Worm (Caenorhabditis elegans) whole organism, L1 larva: ENCODE measurements around the gene M70.5.

Source experiments
- ceh-88 ChIP-seq: fragments of 200-800 bp; sonication (Bioruptor generic); IDR thresholded peaks from 2 replicates; pipeline ENCODE4 v1.3.6; 2022; ENCODE audit warnings: missing genetic modification characterization, missing compliant biosample characterization
- ets-5 ChIP-seq: fragments of 200-800 bp; sonication (Bioruptor generic); IDR thresholded peaks from 2 replicates; pipeline ENCODE4 v1.3.6; 2022; ENCODE audit warnings: missing genetic modification characterization, missing compliant biosample characterization
- fkh-10 ChIP-seq: sonication (generic microtip); optimal IDR thresholded peaks from 2 replicates; lab custom pipeline; 2017; ENCODE audit warnings: missing biosample characterization, missing genetic modification reagents, missing genetic modification characterization
- fos-1 ChIP-seq: fragments of 150-350 bp; optimal IDR thresholded peaks from 2 replicates; lab custom pipeline; 2014; ENCODE audit warnings: missing biosample characterization, missing genetic modification characterization
- hpl-2 ChIP-seq: fragments of 150-350 bp; optimal IDR thresholded peaks from 2 replicates; lab custom pipeline; 2014; ENCODE audit warnings: missing biosample characterization, missing genetic modification reagents, missing genetic modification characterization
- lin-13 ChIP-seq: fragments of 150-350 bp; optimal IDR thresholded peaks from 2 replicates; lab custom pipeline; 2014; ENCODE audit warnings: missing biosample characterization, missing genetic modification reagents, missing genetic modification characterization
- nhr-76 ChIP-seq: sonication (generic microtip); optimal IDR thresholded peaks from 2 replicates; lab custom pipeline; 2017; ENCODE audit warnings: missing biosample characterization, missing genetic modification characterization
- unc-62 ChIP-seq: fragments of 150-350 bp; optimal IDR thresholded peaks from 2 replicates; lab custom pipeline; 2014; ENCODE audit warnings: missing biosample characterization, missing genetic modification reagents, missing genetic modification characterization
- unc-86 ChIP-seq: sonication (generic microtip); optimal IDR thresholded peaks from 2 replicates; lab custom pipeline; 2016; ENCODE audit warnings: missing genetic modification characterization, missing compliant biosample characterization
- unc-98 ChIP-seq: fragments of 200-800 bp; sonication (Bioruptor generic); IDR thresholded peaks from 2 replicates; pipeline ENCODE4 v1.3.6; 2022; ENCODE audit warnings: missing genetic modification characterization, missing compliant biosample characterization
- zag-1 ChIP-seq: fragments of 150-350 bp; optimal IDR thresholded peaks from 2 replicates; lab custom pipeline; 2014; ENCODE audit warnings: missing biosample characterization, missing genetic modification characterization
- zip-4 ChIP-seq: fragments of 200-800 bp; sonication (Bioruptor generic); optimal IDR thresholded peaks from 2 replicates; lab custom pipeline; 2018; ENCODE audit warnings: mild to moderate bottlenecking, missing genetic modification characterization, moderate library complexity, missing compliant biosample characterization

ce11 chrIV:2300186-2300585 lies 24.8 kb upstream of the M70.5 start, which contains the start of gene lin-1:
- TF ChIP-seq zag-1 (no peak), unc-98 (GFP tag; lab: Robert Waterston, UW) (no peak), fos-1 (tag; lab: Kevin White, UChicago) (no peak), ets-5 (GFP tag; lab: Robert Waterston, UW) (no peak), hpl-2 (GFP tag; lab: Kevin White, UChicago) (no peak), zip-4 (GFP tag; lab: Kevin White, UChicago) (no peak), unc-86 (tag; lab: Kevin White, UChicago) (no peak), lin-13 (GFP tag; lab: Kevin White, UChicago) (no peak), nhr-76 (no peak), unc-62 (no peak), ceh-88 (GFP tag; lab: Robert Waterston, UW) (no peak), fkh-10 (GFP tag; lab: Kevin White, UChicago) (no peak)
